Worm (Caenorhabditis elegans) whole organism, L3 larva: ENCODE data around the gene F49E12.10.

Experiments used
- fos-1 ChIP-seq: fragments of 150-350 bp; optimal IDR thresholded peaks from 2 replicates; lab custom pipeline; 2014; ENCODE audit warnings: missing biosample characterization, missing genetic modification characterization
- lin-39 ChIP-seq: fragments of 150-350 bp; optimal IDR thresholded peaks from 2 replicates; lab custom pipeline; 2018; ENCODE audit warnings: missing biosample characterization, missing genetic modification reagents, missing genetic modification characterization
- pha-4 ChIP-seq: fragments of 150-350 bp; optimal IDR thresholded peaks from 2 replicates; lab custom pipeline; 2014; ENCODE audit warnings: missing biosample characterization, missing genetic modification reagents, missing genetic modification characterization
- unc-62 ChIP-seq: fragments of 150-350 bp; sonication (generic microtip); optimal IDR thresholded peaks from 4 replicates; lab custom pipeline; 2014; ENCODE audit warnings: missing biosample characterization, missing genetic modification reagents, missing genetic modification characterization
- zag-1 ChIP-seq: fragments of 150-350 bp; optimal IDR thresholded peaks from 2 replicates; lab custom pipeline; 2014; ENCODE audit warnings: missing biosample characterization, missing genetic modification characterization

DNA sequence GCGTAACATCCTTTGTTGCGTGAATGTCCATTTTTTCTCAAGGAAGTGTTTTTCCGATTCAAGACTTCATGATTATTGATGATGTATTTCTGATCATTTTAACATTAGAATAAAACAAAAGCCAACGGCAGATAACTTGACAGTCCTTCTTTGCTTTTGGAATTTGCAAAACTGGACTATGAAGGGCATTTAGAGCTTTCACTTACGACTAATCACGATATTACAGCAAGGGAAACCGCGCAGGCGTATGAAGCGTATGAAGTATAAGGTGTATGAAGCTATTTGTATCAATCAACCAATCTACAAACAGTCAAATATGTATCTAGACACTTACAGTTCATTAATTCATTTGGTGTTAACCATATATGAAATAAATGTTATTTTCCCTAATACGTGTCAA lies 13.1 kb upstream of the F49E12.10 start:
- TF ChIP-seq fos-1 (tag; lab: Kevin White, UChicago) (no peak), unc-62 (GFP tag; lab: Kevin White, UChicago) (no peak), pha-4 (tag; lab: Kevin White, UChicago) (no peak), lin-39 (no peak), zag-1 (tag; lab: Kevin White, UChicago) (no peak)
